Worm (Caenorhabditis elegans): Measurements from ENCODE around the gene T02H6.4.

DNA sequence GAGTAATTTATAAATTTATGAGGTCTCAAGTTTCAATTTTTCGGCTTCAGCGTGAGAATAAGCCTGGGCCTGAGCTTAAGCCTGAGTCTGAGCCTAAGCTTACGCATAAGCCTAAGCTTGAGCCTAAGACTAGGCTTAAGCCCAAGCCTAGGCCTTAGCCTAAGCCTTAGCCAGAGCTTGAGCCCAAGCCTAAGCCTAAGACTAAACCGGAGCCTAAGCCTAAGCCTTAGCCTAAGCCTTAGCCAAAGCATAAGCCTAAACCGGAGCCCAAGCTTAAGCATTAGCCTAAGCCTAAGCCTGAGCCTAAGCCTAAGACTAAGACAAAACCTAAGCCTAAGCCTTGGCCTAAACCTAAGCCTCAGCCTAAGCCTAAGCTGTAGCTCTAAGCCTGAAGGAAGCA lies 46.1 kb upstream of the T02H6.4 start:
- TF ChIP-seq sea-2 (GFP tag; optimal IDR thresholded peaks at IDR 0.05), result no peak
- no peak for TF ChIP-seq egl-27 (tag; optimal IDR thresholded peaks at IDR 0.05)
- TF ChIP-seq snpc-4 (tag; optimal IDR thresholded peaks at IDR 0.05), result no peak
- TF ChIP-seq fkh-10 (GFP tag; optimal IDR thresholded peaks at IDR 0.05), result no peak
- TF ChIP-seq elt-2 (tag; optimal IDR thresholded peaks at IDR 0.05), result no peak
- TF ChIP-seq elt-3 (tag; optimal IDR thresholded peaks at IDR 0.05), result no peak
- no peak for TF ChIP-seq ceh-9 (tag; optimal IDR thresholded peaks at IDR 0.05)
- TF ChIP-seq nhr-77 (tag; optimal IDR thresholded peaks at IDR 0.05), result no peak

All from whole organism, L3 larva.